Fruit fly (Drosophila melanogaster) whole organism, embryonic: ENCODE data around the gene CG13086.

Experiments used
- Atf-2 ChIP-seq: fragments of 200-800 bp; sonication (Bioruptor generic); optimal IDR thresholded peaks from 2 replicates; lab custom pipeline; 2016; ENCODE audit warnings: missing biosample characterization, missing genetic modification characterization
- Atf3 ChIP-seq: fragments of 200-800 bp; sonication (Bioruptor generic); optimal IDR thresholded peaks from 3 replicates; lab custom pipeline; 2016; ENCODE audit warnings: missing biosample characterization, missing genetic modification characterization
- CG11247 ChIP-seq: fragments of 200-800 bp; sonication (Bioruptor generic); IDR thresholded peaks from 2 replicates; pipeline ENCODE4 v1.3.6; 2022; ENCODE audit warnings: missing biosample characterization, missing genetic modification characterization
- CG11723 ChIP-seq: fragments of 200-800 bp; sonication (Bioruptor generic); optimal IDR thresholded peaks from 2 replicates; lab custom pipeline; 2017; ENCODE audit warnings: missing biosample characterization, mild to moderate bottlenecking, missing genetic modification characterization
- CG12769 ChIP-seq: fragments of 200-800 bp; sonication (Bioruptor generic); optimal IDR thresholded peaks from 2 replicates; lab custom pipeline; 2019; ENCODE audit warnings: missing biosample characterization, mild to moderate bottlenecking, missing genetic modification characterization, moderate library complexity
- CG1602 ChIP-seq: fragments of 200-800 bp; sonication (Bioruptor generic); optimal IDR thresholded peaks from 3 replicates; lab custom pipeline; 2016; ENCODE audit warnings: missing biosample characterization, missing genetic modification characterization
- CG17186 ChIP-seq: fragments of 200-800 bp; sonication (Bioruptor generic); optimal IDR thresholded peaks from 3 replicates; lab custom pipeline; 2017; ENCODE audit warnings: missing biosample characterization, missing genetic modification reagents, missing genetic modification characterization
- CG17568 ChIP-seq: fragments of 200-800 bp; sonication (Bioruptor generic); optimal IDR thresholded peaks from 2 replicates; lab custom pipeline; 2018; ENCODE audit warnings: missing biosample characterization, mild to moderate bottlenecking, missing genetic modification characterization, moderate library complexity
- CG17912 ChIP-seq: fragments of 200-800 bp; sonication (Bioruptor generic); optimal IDR thresholded peaks from 2 replicates; lab custom pipeline; 2018; ENCODE audit warnings: missing biosample characterization, mild to moderate bottlenecking, missing genetic modification characterization
- CG18476 ChIP-seq: fragments of 200-800 bp; sonication (Bioruptor generic); optimal IDR thresholded peaks from 2 replicates; lab custom pipeline; 2016; ENCODE audit warnings: missing biosample characterization, mild to moderate bottlenecking, missing genetic modification characterization
- CG2120 ChIP-seq: fragments of 200-800 bp; sonication (Bioruptor generic); optimal IDR thresholded peaks from 3 replicates; lab custom pipeline; 2016; ENCODE audit warnings: missing biosample characterization, missing genetic modification characterization
- CG30403 ChIP-seq: fragments of 200-800 bp; sonication (Bioruptor generic); optimal IDR thresholded peaks from 3 replicates; lab custom pipeline; 2016; ENCODE audit warnings: missing biosample characterization, missing genetic modification characterization
- CG31224 ChIP-seq: fragments of 200-800 bp; sonication (Bioruptor generic); IDR thresholded peaks from 2 replicates; pipeline ENCODE4 v1.3.6; 2022; ENCODE audit warnings: missing biosample characterization, missing genetic modification characterization
- CG3726 ChIP-seq: fragments of 200-800 bp; sonication (Bioruptor generic); IDR thresholded peaks from 3 replicates; pipeline ENCODE4, ENCODE4 v1.3.6; 2022; ENCODE audit warnings: missing biosample characterization, missing genetic modification characterization
- CG3995 ChIP-seq: fragments of 200-800 bp; sonication (Bioruptor generic); optimal IDR thresholded peaks from 3 replicates; lab custom pipeline; 2016; ENCODE audit warnings: missing biosample characterization, missing genetic modification characterization
- CG4730 ChIP-seq: fragments of 200-800 bp; sonication (Bioruptor generic); IDR thresholded peaks from 2 replicates; pipeline ENCODE4 v1.3.6; 2022; ENCODE audit warnings: missing biosample characterization, missing genetic modification characterization
- CG4820 ChIP-seq: fragments of 200-800 bp; sonication (Bioruptor generic); optimal IDR thresholded peaks from 3 replicates; lab custom pipeline; 2016; ENCODE audit warnings: missing biosample characterization, missing genetic modification characterization
- CG4854 ChIP-seq: fragments of 200-800 bp; sonication (Bioruptor generic); optimal IDR thresholded peaks from 2 replicates; lab custom pipeline; 2016; ENCODE audit warnings: missing biosample characterization, missing genetic modification characterization, inconsistent platforms
- CG6654 ChIP-seq: fragments of 200-800 bp; sonication (Bioruptor generic); optimal IDR thresholded peaks from 2 replicates; lab custom pipeline; 2017; ENCODE audit warnings: missing biosample characterization, mild to moderate bottlenecking, missing genetic modification characterization
- CG6683 ChIP-seq: fragments of 200-800 bp; sonication (Bioruptor generic); optimal IDR thresholded peaks from 2 replicates; lab custom pipeline; 2017; ENCODE audit warnings: missing biosample characterization, mild to moderate bottlenecking, missing genetic modification characterization, missing genetic modification reagents
- CG6813 ChIP-seq: fragments of 200-800 bp; sonication (Bioruptor generic); optimal IDR thresholded peaks from 2 replicates; lab custom pipeline; 2017; ENCODE audit warnings: missing biosample characterization, missing genetic modification characterization, mild to moderate bottlenecking, moderate library complexity, missing genetic modification reagents
- CG7556 ChIP-seq: fragments of 200-800 bp; sonication (Bioruptor generic); optimal IDR thresholded peaks from 2 replicates; lab custom pipeline; 2017; ENCODE audit warnings: missing biosample characterization, mild to moderate bottlenecking, missing genetic modification characterization
- CG7786 ChIP-seq: fragments of 200-800 bp; sonication (Bioruptor generic); optimal IDR thresholded peaks from 2 replicates; lab custom pipeline; 2016; ENCODE audit warnings: missing biosample characterization, missing genetic modification characterization
- CG8388 ChIP-seq: fragments of 200-800 bp; sonication (Bioruptor generic); optimal IDR thresholded peaks from 2 replicates; lab custom pipeline; 2019; ENCODE audit warnings: missing biosample characterization, mild to moderate bottlenecking, missing genetic modification characterization, moderate library complexity
- CG9437 ChIP-seq: fragments of 200-800 bp; sonication (Bioruptor generic); optimal IDR thresholded peaks from 2 replicates; lab custom pipeline; 2018; ENCODE audit warnings: missing biosample characterization, mild to moderate bottlenecking, missing genetic modification characterization
- D ChIP-seq, 2 experiments: fragments of 200-800 bp in 1 of 2; fragments of >200 bp in 1 of 2; sonication (Bioruptor generic) in 1 of 2; optimal IDR thresholded peaks; 2 replicates in 1 of 2; 3 replicates in 1 of 2; lab custom pipeline; 2017; ENCODE audit warnings: mild to moderate bottlenecking in 1 of 2, missing biosample characterization in 1 of 2, missing genetic modification characterization in 1 of 2, missing genetic modification reagents in 1 of 2
- Doc2 ChIP-seq: fragments of 200-800 bp; sonication (Bioruptor generic); IDR thresholded peaks from 2 replicates; pipeline ENCODE4 v1.3.6; 2022; ENCODE audit warnings: missing biosample characterization, missing genetic modification characterization
- E2f1 ChIP-seq: fragments of 200-800 bp; sonication (Bioruptor generic); IDR thresholded peaks from 2 replicates; pipeline ENCODE4 v1.3.6; 2022; ENCODE audit warnings: missing biosample characterization, missing genetic modification characterization
- H15 ChIP-seq: fragments of 200-800 bp; sonication (Bioruptor generic); IDR thresholded peaks from 3 replicates; pipeline ENCODE4 v1.3.6; 2022; ENCODE audit warnings: missing biosample characterization, missing genetic modification characterization
- HmgZ ChIP-seq: fragments of 200-800 bp; sonication (Bioruptor generic); optimal IDR thresholded peaks from 2 replicates; lab custom pipeline; 2018; ENCODE audit warnings: missing biosample characterization, mild to moderate bottlenecking, missing genetic modification characterization
- Hr51 ChIP-seq, 2 experiments: fragments of 200-800 bp; sonication (Bioruptor generic); optimal IDR thresholded peaks; 2 replicates in 1 of 2; 3 replicates in 1 of 2; lab custom pipeline; 2016 to 2018; ENCODE audit warnings: missing biosample characterization in 2 of 2, missing genetic modification characterization in 2 of 2, mild to moderate bottlenecking in 1 of 2, moderate library complexity in 1 of 2
- Kr ChIP-seq: fragments of 200-800 bp; sonication (Bioruptor generic); optimal IDR thresholded peaks from 2 replicates; lab custom pipeline; 2017; ENCODE audit warnings: missing biosample characterization, mild to moderate bottlenecking, missing genetic modification characterization
- Mad ChIP-seq: fragments of 200-800 bp; sonication (Bioruptor generic); optimal IDR thresholded peaks from 2 replicates; lab custom pipeline; 2016; ENCODE audit warnings: missing biosample characterization, missing genetic modification characterization
- Ptx1 ChIP-seq: fragments of 200-800 bp; sonication (Bioruptor generic); IDR thresholded peaks from 2 replicates; pipeline ENCODE4 v1.3.6; 2022; ENCODE audit warnings: missing biosample characterization, missing genetic modification characterization
- Rx ChIP-seq: fragments of 200-800 bp; sonication (Bioruptor generic); IDR thresholded peaks from 2 replicates; pipeline ENCODE4 v1.3.6; 2022; ENCODE audit warnings: missing biosample characterization, missing genetic modification characterization
- Sin3A ChIP-seq: fragments of >200 bp; optimal IDR thresholded peaks from 2 replicates; lab custom pipeline; 2018
- Trl ChIP-seq, 3 experiments: fragments of >200 bp in 2 of 3; fragments of 200-800 bp in 1 of 3; sonication (Bioruptor generic) in 1 of 3; optimal IDR thresholded peaks; 2 replicates in 1 of 3; 3 replicates in 2 of 3; lab custom pipeline; 2016 to 2017; ENCODE audit warnings: missing biosample characterization in 1 of 3, missing genetic modification characterization in 1 of 3
- Vsx1 ChIP-seq: fragments of 200-800 bp; sonication (Bioruptor generic); optimal IDR thresholded peaks from 2 replicates; lab custom pipeline; 2017; ENCODE audit warnings: missing biosample characterization, mild to moderate bottlenecking, missing genetic modification characterization, missing genetic modification reagents
- ase ChIP-seq: fragments of 200-800 bp; sonication (Bioruptor generic); IDR thresholded peaks from 3 replicates; pipeline ENCODE4 v1.3.6; 2022; ENCODE audit warnings: missing biosample characterization, missing genetic modification characterization
- bigmax ChIP-seq: fragments of 200-800 bp; sonication (Bioruptor generic); optimal IDR thresholded peaks from 2 replicates; lab custom pipeline; 2018; ENCODE audit warnings: missing biosample characterization, mild to moderate bottlenecking, missing genetic modification characterization
- chif ChIP-seq, 2 experiments: fragments of 200-800 bp; sonication (Bioruptor generic); optimal IDR thresholded peaks; 3 replicates each; lab custom pipeline; 2016; ENCODE audit warnings: missing biosample characterization in 2 of 2, missing genetic modification characterization in 2 of 2
- dan ChIP-seq: fragments of 200-800 bp; sonication (Bioruptor generic); IDR thresholded peaks from 2 replicates; pipeline ENCODE4 v1.3.6; 2022; ENCODE audit warnings: missing biosample characterization, missing genetic modification characterization
- exex ChIP-seq: fragments of 200-800 bp; sonication (Bioruptor generic); optimal IDR thresholded peaks from 4 replicates; lab custom pipeline; 2018; ENCODE audit warnings: missing biosample characterization, mild to moderate bottlenecking, missing genetic modification characterization, moderate library complexity
- gt ChIP-seq: fragments of 200-800 bp; sonication (Bioruptor generic); IDR thresholded peaks from 2 replicates; pipeline ENCODE4 v1.3.6; 2022; ENCODE audit warnings: missing biosample characterization, missing genetic modification characterization
- nerfin-2 ChIP-seq: fragments of 200-800 bp; sonication (Bioruptor generic); IDR thresholded peaks from 2 replicates; pipeline ENCODE4 v1.3.6; 2022; ENCODE audit warnings: missing biosample characterization, missing genetic modification characterization; ENCODE audit not compliant: partially characterized antibody
- sob ChIP-seq: fragments of 200-800 bp; sonication (Bioruptor generic); IDR thresholded peaks from 2 replicates; pipeline ENCODE4 v1.3.6; 2022; ENCODE audit warnings: missing biosample characterization, missing genetic modification characterization
- sug ChIP-seq: fragments of 200-800 bp; optimal IDR thresholded peaks from 2 replicates; lab custom pipeline; 2019; ENCODE audit warnings: missing biosample characterization, mild to moderate bottlenecking, missing genetic modification characterization, moderate library complexity

Gene CG13086

dm6 chr2L:19377129-19378083 lies 13.2 kb downstream of the CG13086 start (continued):
- no peak for TF ChIP-seq CG11723 (GFP tag; lab: Kevin White, UChicago)
- no peak for TF ChIP-seq Rx
- TF ChIP-seq HmgZ (tag; lab: Kevin White, UChicago), result peak; percentile 22
- peak; percentile 19 for TF ChIP-seq CG4820 (GFP tag; lab: Kevin White, UChicago)
- TF ChIP-seq D (optimal IDR thresholded peaks at IDR 0.05; lab: Kevin White, UChicago), result no peak
- peak; percentile 52 for TF ChIP-seq D (GFP tag; optimal IDR thresholded peaks at IDR 0.05; lab: Kevin White, UChicago)
- TF ChIP-seq exex, result no peak
- peak; percentile 57; the same call in 1 of the 2 replicates for TF ChIP-seq CG4730
- TF ChIP-seq Ptx1 (GFP tag; lab: Robert Waterston, UW), result peak; percentile 36; the same call in 1 of the 2 replicates
- TF ChIP-seq CG2120 (GFP tag; lab: Kevin White, UChicago), result peak; percentile 18
- no peak for TF ChIP-seq CG6683 (GFP tag; lab: Kevin White, UChicago)
- no peak for TF ChIP-seq sob (GFP tag; lab: Robert Waterston, UW)
- TF ChIP-seq CG17186 (GFP tag; lab: Kevin White, UChicago), result no peak
- no peak for TF ChIP-seq Vsx1 (GFP tag; lab: Kevin White, UChicago)
- TF ChIP-seq Kr (GFP tag; lab: Kevin White, UChicago), result no peak
- TF ChIP-seq CG4854 (GFP tag; lab: Kevin White, UChicago), result no peak
- TF ChIP-seq CG17912 (GFP tag; lab: Kevin White, UChicago), result no peak
- 0 out of 2 replicates have a peak, but pooled peaks have one; percentile 23 for TF ChIP-seq gt (GFP tag; lab: Robert Waterston, UW)
- no peak for TF ChIP-seq CG3726 (GFP tag; lab: Robert Waterston, UW)
- TF ChIP-seq dan (GFP tag; lab: Robert Waterston, UW), result peak; percentile 66; the same call in 1 of the 2 replicates
- no peak for TF ChIP-seq Sin3A (lab: Kevin White, UChicago)
- TF ChIP-seq Atf3, result no peak
- no peak for TF ChIP-seq Doc2
- 0 out of 2 replicates have a peak, but pooled peaks have one; percentile 7 for TF ChIP-seq CG31224 (GFP tag; lab: Robert Waterston, UW)
- TF ChIP-seq CG1602 (GFP tag; lab: Kevin White, UChicago), result peak; percentile 31
- TF ChIP-seq E2f1, result peak; percentile 42; the same call in 1 of the 2 replicates
- TF ChIP-seq CG17568 (GFP tag; lab: Kevin White, UChicago), result no peak
- no peak for TF ChIP-seq CG18476 (GFP tag; lab: Kevin White, UChicago)
- no peak for TF ChIP-seq Trl (optimal IDR thresholded peaks at IDR 0.05; lab: Kevin White, UChicago)
- peak; percentile 1 for TF ChIP-seq Trl (GFP tag; optimal IDR thresholded peaks at IDR 0.05; lab: Kevin White, UChicago)
- no peak for TF ChIP-seq CG3995 (GFP tag; lab: Kevin White, UChicago)
- peak; percentile 48; the same call in 1 of the 3 replicates for TF ChIP-seq H15 (GFP tag; lab: Robert Waterston, UW)
- peak in 1 of 2 experiments; percentile 38 for TF ChIP-seq Hr51 (GFP tag; optimal IDR thresholded peaks at IDR 0.05; lab: Kevin White, UChicago)
- TF ChIP-seq chif (GFP tag; optimal IDR thresholded peaks at IDR 0.05; lab: Kevin White, UChicago), result peak; percentile 14 to 61
- peak; percentile 35 for TF ChIP-seq CG6813 (GFP tag; lab: Kevin White, UChicago)
- TF ChIP-seq nerfin-2 (GFP tag; lab: Robert Waterston, UW), result no peak
- TF ChIP-seq CG7786, result no peak
- 0 out of 3 replicates have a peak, but pooled peaks have one; percentile 34 for TF ChIP-seq ase
- TF ChIP-seq Mad (GFP tag; lab: Kevin White, UChicago), result peak; percentile 23
- TF ChIP-seq CG30403 (GFP tag; lab: Kevin White, UChicago), result peak; percentile 56
- TF ChIP-seq CG12769, result peak; percentile 44
- TF ChIP-seq CG8388 (GFP tag; lab: Kevin White, UChicago), result peak; percentile 59
- TF ChIP-seq bigmax (GFP tag; lab: Kevin White, UChicago), result no peak
- TF ChIP-seq sug, result no peak
- TF ChIP-seq CG11247 (GFP tag; lab: Robert Waterston, UW), result peak; percentile 43; the same call in 1 of the 2 replicates
- TF ChIP-seq CG7556, result peak; percentile 70
- peak; percentile 3 for TF ChIP-seq CG9437 (GFP tag; lab: Kevin White, UChicago)
- TF ChIP-seq Atf-2 (GFP tag; lab: Kevin White, UChicago), result no peak
- no peak for TF ChIP-seq CG6654 (GFP tag; lab: Kevin White, UChicago)
